Worm (Caenorhabditis elegans): ENCODE measurements around the gene F45D3.1.

Gene F45D3.1

DNA sequence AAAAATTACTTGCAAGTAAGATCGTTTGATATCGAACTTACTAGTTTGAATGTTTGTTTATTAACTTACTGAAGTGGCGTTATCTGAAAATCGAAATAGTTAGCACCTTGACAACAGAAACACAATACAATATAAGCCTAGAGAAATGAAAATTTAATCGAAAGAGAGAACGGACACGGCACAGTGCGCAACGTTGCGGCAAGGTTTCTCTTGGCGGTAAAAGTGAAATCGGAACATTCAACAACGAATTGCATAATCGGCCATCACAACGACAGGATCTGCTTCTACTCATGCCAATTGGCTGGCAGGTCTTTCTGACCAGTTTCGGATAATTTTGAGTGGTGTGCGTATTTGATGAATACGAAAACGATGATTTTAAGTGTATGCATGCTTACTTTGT lies 1.3 kb upstream of the F45D3.1 start, which contains the start of gene dyf-4:
Gene dyf-4, minus strand, starts transcription at position 213 of the 400 bp plus-strand sequence.
- TF ChIP-seq C06A6.2 (GFP tag; conservative IDR thresholded peaks at IDR 0.05), result no peak
- TF ChIP-seq zim-3 (tag; optimal IDR thresholded peaks at IDR 0.05), result no peak
- TF ChIP-seq tbp1 (GFP tag; optimal IDR thresholded peaks at IDR 0.05), result no peak
- no peak for TF ChIP-seq B0261.1 (tag; optimal IDR thresholded peaks at IDR 0.05)
- no peak for TF ChIP-seq nhr-80 (tag; optimal IDR thresholded peaks at IDR 0.05)
- TF ChIP-seq Y53F4B.3 (GFP tag; IDR thresholded peaks at IDR 0.05), result no peak
- TF ChIP-seq F10E7.11 (tag; optimal IDR thresholded peaks at IDR 0.05), result no peak
- no peak for TF ChIP-seq hlh-12 (tag; optimal IDR thresholded peaks at IDR 0.05)
- TF ChIP-seq hsf-1 (GFP tag; IDR thresholded peaks at IDR 0.05), result no peak
- no peak for TF ChIP-seq hlh-26 (GFP tag; conservative IDR thresholded peaks at IDR 0.05)
- TF ChIP-seq ztf-28 (GFP tag; IDR thresholded peaks at IDR 0.05), result no peak
- TF ChIP-seq tlf-1 (GFP tag; optimal IDR thresholded peaks at IDR 0.05), result no peak
- no peak for TF ChIP-seq hrde-1 (tag; optimal IDR thresholded peaks at IDR 0.05; ENCODE audit: borderline replicate concordance)
- no peak for TF ChIP-seq rpc-1 (optimal IDR thresholded peaks at IDR 0.05)
- no peak for TF ChIP-seq rpc-1 (tag; optimal IDR thresholded peaks at IDR 0.05)
- no peak for TF ChIP-seq nhr-90 (tag; optimal IDR thresholded peaks at IDR 0.05)

DNA sequence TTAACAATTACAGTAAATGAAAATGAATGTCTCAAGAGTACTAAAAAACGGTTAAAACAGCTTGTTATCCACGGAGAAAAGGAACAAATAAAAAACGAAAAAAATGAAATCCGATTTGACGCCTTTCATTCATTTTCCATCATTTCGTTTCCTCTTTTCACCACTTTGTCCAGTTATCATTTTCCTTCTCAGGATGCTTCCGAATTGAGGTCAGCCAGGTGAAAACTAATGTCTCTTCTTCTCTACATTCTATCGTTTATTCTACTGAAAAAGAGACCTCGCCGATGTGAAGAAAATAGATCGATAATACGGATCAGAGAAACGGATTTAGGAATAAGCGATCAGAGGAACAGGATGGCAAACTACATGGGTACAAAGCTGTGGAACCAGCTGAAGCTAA lies 734 bp upstream of the F45D3.1 start:
- TF ChIP-seq him-1 (tag; optimal IDR thresholded peaks at IDR 0.05) (no peak), dpl-1 (GFP tag; optimal IDR thresholded peaks at IDR 0.05) (no peak), ekl-4 (GFP tag; IDR thresholded peaks at IDR 0.05) (no peak), ztf-3 (GFP tag; optimal IDR thresholded peaks at IDR 0.05) (no peak), ceh-27 (GFP tag; optimal IDR thresholded peaks at IDR 0.05) (no peak)

DNA sequence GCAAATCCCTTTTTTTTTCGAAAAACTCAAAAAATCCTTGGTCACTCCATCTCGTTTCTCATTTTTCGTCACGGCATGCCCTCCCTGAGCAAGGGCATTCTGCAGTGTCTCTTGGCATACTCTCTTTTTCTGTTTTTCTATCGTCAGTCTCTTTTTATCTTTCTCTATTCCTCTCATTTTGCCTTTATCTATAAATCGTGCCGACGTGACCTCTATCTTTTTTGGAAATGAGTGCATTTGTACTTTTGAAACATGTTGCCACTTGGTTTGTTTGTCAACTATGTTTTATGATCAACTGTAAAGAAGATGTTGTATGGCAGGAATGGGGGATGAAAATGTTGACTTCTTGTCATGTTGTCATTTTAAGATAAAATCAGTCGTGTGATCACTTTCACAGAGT lies 2.1 kb downstream of the F45D3.1 start:
- no peak for TF ChIP-seq F37B4.10 (GFP tag; IDR thresholded peaks at IDR 0.05)
- TF ChIP-seq nhr-80 (tag; optimal IDR thresholded peaks at IDR 0.05), result peak; percentile 55
- TF ChIP-seq lin-35 (GFP tag; optimal IDR thresholded peaks at IDR 0.05), result no peak
- no peak for TF ChIP-seq akir-1 (GFP tag; optimal IDR thresholded peaks at IDR 0.05)
- TF ChIP-seq aptf-3 (GFP tag; IDR thresholded peaks at IDR 0.05), result no peak
- TF ChIP-seq K11D2.4 (GFP tag; IDR thresholded peaks at IDR 0.05), result no peak
- no peak for TF ChIP-seq bed-2 (GFP tag; IDR thresholded peaks at IDR 0.05)
- no peak for TF ChIP-seq efl-1 (GFP tag; optimal IDR thresholded peaks at IDR 0.05)
- no peak for TF ChIP-seq Y56A3A.18 (GFP tag; IDR thresholded peaks at IDR 0.05)
- TF ChIP-seq nfyb-1 (GFP tag; IDR thresholded peaks at IDR 0.05), result no peak
- no peak for TF ChIP-seq sptf-2 (GFP tag; optimal IDR thresholded peaks at IDR 0.05)
- no peak for TF ChIP-seq ceh-40 (GFP tag; IDR thresholded peaks at IDR 0.05)
- TF ChIP-seq die-1 (tag; optimal IDR thresholded peaks at IDR 0.05), result no peak
- TF ChIP-seq attf-3 (GFP tag; conservative IDR thresholded peaks at IDR 0.05), result no peak
- peak; percentile 82 for TF ChIP-seq hmg-1.2 (GFP tag; IDR thresholded peaks at IDR 0.05)
- no peak for TF ChIP-seq ceh-79 (tag; optimal IDR thresholded peaks at IDR 0.05)
- TF ChIP-seq madf-8 (GFP tag; conservative IDR thresholded peaks at IDR 0.05), result no peak
- TF ChIP-seq ceh-27 (GFP tag; optimal IDR thresholded peaks at IDR 0.05), result peak; percentile 19
- TF ChIP-seq ama-1 (optimal IDR thresholded peaks at IDR 0.05), result no peak
- no peak for TF ChIP-seq ama-1 (GFP tag; optimal IDR thresholded peaks at IDR 0.05)
- no peak for TF ChIP-seq T26A5.8 (tag; optimal IDR thresholded peaks at IDR 0.05)
- TF ChIP-seq cebp-2 (GFP tag; IDR thresholded peaks at IDR 0.05), result no peak

Data from whole organism, young adult.